Worm (Caenorhabditis elegans) whole organism, L3 larva: Measurements from ENCODE around the gene frpr-5.

ENCODE experiments used
- elt-2 ChIP-seq: sonication (generic microtip); optimal IDR thresholded peaks from 2 replicates; lab custom pipeline; 2016; ENCODE audit warnings: missing genetic modification reagents, mild to moderate bottlenecking, missing genetic modification characterization, missing compliant biosample characterization
- elt-3 ChIP-seq, 3 experiments: fragments of 150-350 bp in 1 of 3; sonication (generic microtip) in 2 of 3; optimal IDR thresholded peaks; 2 replicates in 2 of 3; 4 replicates in 1 of 3; lab custom pipeline; 2014 to 2017; ENCODE audit warnings: missing biosample characterization in 3 of 3, missing genetic modification characterization in 3 of 3
- eor-1 ChIP-seq, 2 experiments: fragments of 150-350 bp; optimal IDR thresholded peaks; 2 replicates each; lab custom pipeline; 2014 to 2018; ENCODE audit warnings: missing biosample characterization in 2 of 2, missing genetic modification characterization in 2 of 2
- lin-39 ChIP-seq: fragments of 150-350 bp; optimal IDR thresholded peaks from 2 replicates; lab custom pipeline; 2018; ENCODE audit warnings: missing biosample characterization, missing genetic modification reagents, missing genetic modification characterization
- nhr-25 ChIP-seq: sonication (generic microtip); optimal IDR thresholded peaks from 2 replicates; lab custom pipeline; 2017; ENCODE audit warnings: missing biosample characterization, missing genetic modification characterization
- pqm-1 ChIP-seq: fragments of 150-350 bp; optimal IDR thresholded peaks from 2 replicates; lab custom pipeline; 2017; ENCODE audit warnings: missing biosample characterization, missing genetic modification characterization, inconsistent platforms
- skn-1 ChIP-seq: fragments of 150-350 bp; optimal IDR thresholded peaks from 2 replicates; lab custom pipeline; 2014; ENCODE audit warnings: missing biosample characterization, missing genetic modification characterization
- ztf-4 ChIP-seq: fragments of 150-350 bp; optimal IDR thresholded peaks from 2 replicates; lab custom pipeline; 2014; ENCODE audit warnings: missing biosample characterization, missing genetic modification characterization

DNA sequence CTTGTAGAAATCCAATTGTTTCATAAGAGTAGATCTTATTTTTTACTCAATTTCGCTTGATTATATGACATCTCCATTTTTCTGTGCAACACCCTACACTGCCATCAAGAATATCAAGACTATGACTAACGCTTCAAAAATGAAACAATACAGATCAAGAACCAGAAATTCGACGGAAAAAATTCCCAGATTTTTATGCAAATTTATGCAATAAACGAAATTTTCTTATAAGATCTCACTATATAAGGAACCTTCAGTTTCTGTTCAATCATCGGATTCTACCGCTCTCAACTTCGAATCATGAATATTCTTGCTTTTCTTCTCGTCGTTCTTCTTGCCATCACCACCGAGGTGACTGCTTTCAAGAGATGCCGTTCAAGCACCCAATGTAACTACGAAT, 29.6 kb downstream of the frpr-5 start, which contains the start of gene R11G10.4:
- TF ChIP-seq pqm-1 (tag; lab: Kevin White, UChicago) (no peak), lin-39 (tag; lab: Kevin White, UChicago) (no peak), ztf-4 (tag; lab: Kevin White, UChicago) (no peak), eor-1 (tag; optimal IDR thresholded peaks at IDR 0.05; lab: Kevin White, UChicago) (no peak), skn-1 (tag; lab: Kevin White, UChicago) (no peak), elt-2 (no peak), elt-3 (tag; optimal IDR thresholded peaks at IDR 0.05; lab: Kevin White, UChicago) (no peak), nhr-25 (tag; lab: Kevin White, UChicago) (no peak)
